Fruit fly (Drosophila melanogaster) whole organism: ENCODE data around the gene CG11279.

Source experiments
- CG8478 ChIP-seq: fragments of >200 bp; optimal IDR thresholded peaks from 2 replicates; lab custom pipeline; 2018; ENCODE audit warnings: inconsistent platforms
- EcR ChIP-seq, 2 experiments: fragments of >200 bp; optimal IDR thresholded peaks; 2 replicates each; lab custom pipeline; 2017; ENCODE audit warnings: missing biosample characterization in 2 of 2, missing genetic modification characterization in 2 of 2, missing genetic modification reagents in 2 of 2
- psq ChIP-seq: fragments of >200 bp; optimal IDR thresholded peaks from 2 replicates; lab custom pipeline; 2017
- usp ChIP-seq: fragments of >200 bp; optimal IDR thresholded peaks from 2 replicates; lab custom pipeline; 2017; ENCODE audit warnings: missing biosample characterization, missing genetic modification characterization, mixed read lengths

- TF ChIP-seq usp (no peak), psq (lab: Kevin White, UChicago) (no peak), CG8478 (lab: Kevin White, UChicago) (no peak), EcR (GFP tag; optimal IDR thresholded peaks at IDR 0.05; lab: Kevin White, UChicago) (no peak)
These were observed 18.0 kb upstream of the CG11279 start, which contains the start of gene CG17672 for dm6 chr3L:13028740-13029139.
